Fruit fly (Drosophila melanogaster) whole organism, prepupa: ENCODE data around the gene srp.

Experiments used
- Blimp-1 ChIP-seq: fragments of 200-800 bp; sonication (Bioruptor generic); optimal IDR thresholded peaks from 3 replicates; lab custom pipeline; 2017; ENCODE audit warnings: missing biosample characterization, missing genetic modification characterization, mild to moderate bottlenecking, moderate library complexity, missing genetic modification reagents
- CG10631 ChIP-seq: fragments of 200-800 bp; sonication (Bioruptor generic); optimal IDR thresholded peaks from 2 replicates; lab custom pipeline; 2016; ENCODE audit warnings: missing biosample characterization, missing genetic modification characterization
- CG10669 ChIP-seq: fragments of 200-800 bp; sonication (Bioruptor generic); optimal IDR thresholded peaks from 3 replicates; lab custom pipeline; 2018; ENCODE audit warnings: missing biosample characterization, mild to moderate bottlenecking, missing genetic modification characterization, moderate library complexity
- CG11294 ChIP-seq: fragments of 200-800 bp; sonication (Bioruptor generic); IDR thresholded peaks from 2 replicates; pipeline ENCODE4 v1.3.6; 2022; ENCODE audit warnings: missing biosample characterization, missing genetic modification characterization
- CG11902 ChIP-seq: fragments of 200-800 bp; sonication (Bioruptor generic); optimal IDR thresholded peaks from 3 replicates; lab custom pipeline; 2016; ENCODE audit warnings: missing biosample characterization, missing genetic modification characterization
- CG15336 ChIP-seq: fragments of 200-800 bp; sonication (Bioruptor generic); IDR thresholded peaks from 2 replicates; pipeline ENCODE4 v1.3.6; 2022; ENCODE audit warnings: missing biosample characterization, missing genetic modification characterization
- CG16779 ChIP-seq: fragments of 200-800 bp; sonication (Bioruptor generic); optimal IDR thresholded peaks from 3 replicates; lab custom pipeline; 2017; ENCODE audit warnings: missing biosample characterization, mild to moderate bottlenecking, missing genetic modification characterization
- CG3032 ChIP-seq: fragments of 200-800 bp; optimal IDR thresholded peaks from 2 replicates; lab custom pipeline; 2019; ENCODE audit warnings: missing biosample characterization, mild to moderate bottlenecking, missing genetic modification characterization, moderate library complexity
- CG31627 ChIP-seq: fragments of 200-800 bp; sonication (Bioruptor generic); optimal IDR thresholded peaks from 3 replicates; lab custom pipeline; 2016; ENCODE audit warnings: missing biosample characterization, missing genetic modification characterization
- CG32006 ChIP-seq: fragments of 200-800 bp; sonication (Bioruptor generic); optimal IDR thresholded peaks from 3 replicates; lab custom pipeline; 2017; ENCODE audit warnings: missing biosample characterization, mild to moderate bottlenecking, missing genetic modification characterization
- CG4318 ChIP-seq: fragments of 200-800 bp; sonication (Bioruptor generic); optimal IDR thresholded peaks from 3 replicates; lab custom pipeline; 2017; ENCODE audit warnings: missing biosample characterization, mild to moderate bottlenecking, missing genetic modification characterization
- CG6163 ChIP-seq: fragments of 200-800 bp; sonication (Bioruptor generic); IDR thresholded peaks from 3 replicates; pipeline ENCODE4 v1.3.6; 2022; ENCODE audit warnings: missing biosample characterization, missing genetic modification characterization
- CG6276 ChIP-seq: fragments of 200-800 bp; sonication (Bioruptor generic); optimal IDR thresholded peaks from 2 replicates; lab custom pipeline; 2017; ENCODE audit warnings: missing biosample characterization, mild to moderate bottlenecking, missing genetic modification characterization
- CG6792 ChIP-seq: fragments of 200-800 bp; sonication (Bioruptor generic); optimal IDR thresholded peaks from 3 replicates; lab custom pipeline; 2016; ENCODE audit warnings: missing biosample characterization, missing genetic modification characterization
- CG6808 ChIP-seq: fragments of 200-800 bp; sonication (Bioruptor generic); optimal IDR thresholded peaks from 3 replicates; lab custom pipeline; 2017; ENCODE audit warnings: missing biosample characterization, missing genetic modification characterization, mild to moderate bottlenecking, moderate library complexity, missing genetic modification reagents
- CG6854 ChIP-seq: fragments of 200-800 bp; sonication (Bioruptor generic); optimal IDR thresholded peaks from 2 replicates; lab custom pipeline; 2017; ENCODE audit warnings: missing biosample characterization, mild to moderate bottlenecking, missing genetic modification characterization
- CG7368 ChIP-seq: fragments of 200-800 bp; sonication (Bioruptor generic); optimal IDR thresholded peaks from 3 replicates; lab custom pipeline; 2016; ENCODE audit warnings: missing biosample characterization, missing genetic modification characterization
- CG8119 ChIP-seq: fragments of 200-800 bp; sonication (Bioruptor generic); IDR thresholded peaks from 3 replicates; pipeline ENCODE4 v1.3.6; 2022; ENCODE audit warnings: missing biosample characterization, missing genetic modification characterization
- CG8319 ChIP-seq: fragments of 200-800 bp; sonication (Bioruptor generic); optimal IDR thresholded peaks from 3 replicates; lab custom pipeline; 2016; ENCODE audit warnings: missing biosample characterization, missing genetic modification characterization
- CG9139 ChIP-seq: fragments of 200-800 bp; sonication (Bioruptor generic); optimal IDR thresholded peaks from 3 replicates; lab custom pipeline; 2017; ENCODE audit warnings: missing biosample characterization, mild to moderate bottlenecking, missing genetic modification characterization
- Eip75B ChIP-seq: fragments of 200-800 bp; sonication (Bioruptor generic); optimal IDR thresholded peaks from 3 replicates; lab custom pipeline; 2016; ENCODE audit warnings: missing biosample characterization, missing genetic modification characterization
- Eip78C ChIP-seq: fragments of 200-800 bp; sonication (Bioruptor generic); peaks from one replicate; lab custom pipeline; 2016; ENCODE audit warnings: missing biosample characterization, missing genetic modification characterization
- Eip93F ChIP-seq: fragments of 200-800 bp; sonication (Bioruptor generic); optimal IDR thresholded peaks from 2 replicates; lab custom pipeline; 2016; ENCODE audit warnings: missing biosample characterization, mild to moderate bottlenecking, missing genetic modification characterization
- Ets21C ChIP-seq: fragments of 200-800 bp; sonication (Bioruptor generic); optimal IDR thresholded peaks from 3 replicates; lab custom pipeline; 2016; ENCODE audit warnings: missing biosample characterization, missing genetic modification characterization
- Ets96B ChIP-seq: fragments of 200-800 bp; optimal IDR thresholded peaks from 2 replicates; lab custom pipeline; 2019; ENCODE audit warnings: missing biosample characterization, mild to moderate bottlenecking, missing genetic modification characterization, moderate library complexity
- Gug ChIP-seq: fragments of 200-800 bp; sonication (Bioruptor generic); IDR thresholded peaks from 2 replicates; pipeline ENCODE4 v1.3.6; 2022; ENCODE audit warnings: missing biosample characterization, missing genetic modification characterization
- Hr38 ChIP-seq: sonication (Bioruptor generic); optimal IDR thresholded peaks from 2 replicates; lab custom pipeline; 2016; ENCODE audit warnings: missing biosample characterization, missing genetic modification characterization
- Hr39 ChIP-seq: fragments of 200-800 bp; sonication (Bioruptor generic); optimal IDR thresholded peaks from 2 replicates; lab custom pipeline; 2016; ENCODE audit warnings: missing biosample characterization, missing genetic modification characterization
- Hr4 ChIP-seq: fragments of 200-800 bp; sonication (Bioruptor generic); optimal IDR thresholded peaks from 3 replicates; lab custom pipeline; 2016; ENCODE audit warnings: missing biosample characterization, missing genetic modification characterization
- Lpt ChIP-seq: fragments of 200-800 bp; sonication (Bioruptor generic); optimal IDR thresholded peaks from 3 replicates; lab custom pipeline; 2016; ENCODE audit warnings: missing biosample characterization, missing genetic modification characterization
- Met ChIP-seq: fragments of 200-800 bp; sonication (Bioruptor generic); optimal IDR thresholded peaks from 3 replicates; lab custom pipeline; 2016; ENCODE audit warnings: missing biosample characterization, missing genetic modification characterization
- OdsH ChIP-seq: fragments of 200-800 bp; sonication (Bioruptor generic); optimal IDR thresholded peaks from 3 replicates; lab custom pipeline; 2016; ENCODE audit warnings: missing biosample characterization, missing genetic modification characterization
- Sox102F ChIP-seq: fragments of 200-800 bp; sonication (Bioruptor generic); optimal IDR thresholded peaks from 2 replicates; lab custom pipeline; 2016; ENCODE audit warnings: missing biosample characterization, mild to moderate bottlenecking, missing genetic modification characterization
- Sox15 ChIP-seq: fragments of 200-800 bp; sonication (Bioruptor generic); optimal IDR thresholded peaks from 3 replicates; lab custom pipeline; 2016; ENCODE audit warnings: missing biosample characterization, missing genetic modification characterization
- achi ChIP-seq: fragments of 200-800 bp; sonication (Bioruptor generic); optimal IDR thresholded peaks from 3 replicates; lab custom pipeline; 2016; ENCODE audit warnings: missing biosample characterization, missing genetic modification characterization
- cyc ChIP-seq: fragments of 200-800 bp; sonication (Bioruptor generic); optimal IDR thresholded peaks from 3 replicates; lab custom pipeline; 2016; ENCODE audit warnings: missing biosample characterization, missing genetic modification characterization
- dsx ChIP-seq: fragments of 200-800 bp; optimal IDR thresholded peaks from 3 replicates; lab custom pipeline; 2019; ENCODE audit warnings: missing biosample characterization, mild to moderate bottlenecking, missing genetic modification characterization, moderate library complexity; ENCODE audit not compliant: poor library complexity, severe bottlenecking
- eg ChIP-seq: fragments of 200-800 bp; sonication (Bioruptor generic); IDR thresholded peaks from 3 replicates; pipeline ENCODE4 v1.3.6; 2022; ENCODE audit warnings: missing biosample characterization, missing genetic modification characterization
- esn ChIP-seq: fragments of 200-800 bp; sonication (Bioruptor generic); optimal IDR thresholded peaks from 2 replicates; lab custom pipeline; 2016; ENCODE audit warnings: missing biosample characterization, mild to moderate bottlenecking, missing genetic modification characterization, moderate library complexity
- fd85E ChIP-seq: fragments of 200-800 bp; sonication (Bioruptor generic); optimal IDR thresholded peaks from 3 replicates; lab custom pipeline; 2016; ENCODE audit warnings: missing biosample characterization, missing genetic modification characterization
- fkh ChIP-seq: fragments of 200-800 bp; sonication (Bioruptor generic); optimal IDR thresholded peaks from 3 replicates; lab custom pipeline; 2017; ENCODE audit warnings: missing biosample characterization, mild to moderate bottlenecking, missing genetic modification characterization, moderate library complexity
- lz ChIP-seq: fragments of 200-800 bp; sonication (Bioruptor generic); optimal IDR thresholded peaks from 3 replicates; lab custom pipeline; 2016; ENCODE audit warnings: missing biosample characterization, missing genetic modification characterization
- net ChIP-seq: fragments of 200-800 bp; sonication (Bioruptor generic); optimal IDR thresholded peaks from 3 replicates; lab custom pipeline; 2016; ENCODE audit warnings: missing biosample characterization, missing genetic modification characterization
- pdm3 ChIP-seq: fragments of 200-800 bp; sonication (Bioruptor generic); optimal IDR thresholded peaks from 3 replicates; lab custom pipeline; 2016; ENCODE audit warnings: missing biosample characterization, missing genetic modification characterization
- salr ChIP-seq, 2 experiments: fragments of 200-800 bp; sonication (Bioruptor generic); optimal IDR thresholded peaks; 3 replicates each; lab custom pipeline; 2016 to 2018; ENCODE audit warnings: missing biosample characterization in 2 of 2, missing genetic modification characterization in 2 of 2, mild to moderate bottlenecking in 1 of 2
- spab ChIP-seq: fragments of 200-800 bp; sonication (Bioruptor generic); optimal IDR thresholded peaks from 2 replicates; lab custom pipeline; 2017; ENCODE audit warnings: missing biosample characterization, mild to moderate bottlenecking, missing genetic modification characterization, missing genetic modification reagents
- svp ChIP-seq: fragments of 200-800 bp; sonication (Bioruptor generic); peaks from one replicate; lab custom pipeline; 2016; ENCODE audit warnings: missing biosample characterization, missing genetic modification characterization
- topi ChIP-seq: fragments of 200-800 bp; sonication (Bioruptor generic); optimal IDR thresholded peaks from 3 replicates; lab custom pipeline; 2016; ENCODE audit warnings: missing biosample characterization, missing genetic modification characterization
- vri ChIP-seq: fragments of 200-800 bp; sonication (Bioruptor generic); optimal IDR thresholded peaks from 3 replicates; lab custom pipeline; 2016; ENCODE audit warnings: missing biosample characterization, mild to moderate bottlenecking, missing genetic modification characterization

Gene srp

DNA sequence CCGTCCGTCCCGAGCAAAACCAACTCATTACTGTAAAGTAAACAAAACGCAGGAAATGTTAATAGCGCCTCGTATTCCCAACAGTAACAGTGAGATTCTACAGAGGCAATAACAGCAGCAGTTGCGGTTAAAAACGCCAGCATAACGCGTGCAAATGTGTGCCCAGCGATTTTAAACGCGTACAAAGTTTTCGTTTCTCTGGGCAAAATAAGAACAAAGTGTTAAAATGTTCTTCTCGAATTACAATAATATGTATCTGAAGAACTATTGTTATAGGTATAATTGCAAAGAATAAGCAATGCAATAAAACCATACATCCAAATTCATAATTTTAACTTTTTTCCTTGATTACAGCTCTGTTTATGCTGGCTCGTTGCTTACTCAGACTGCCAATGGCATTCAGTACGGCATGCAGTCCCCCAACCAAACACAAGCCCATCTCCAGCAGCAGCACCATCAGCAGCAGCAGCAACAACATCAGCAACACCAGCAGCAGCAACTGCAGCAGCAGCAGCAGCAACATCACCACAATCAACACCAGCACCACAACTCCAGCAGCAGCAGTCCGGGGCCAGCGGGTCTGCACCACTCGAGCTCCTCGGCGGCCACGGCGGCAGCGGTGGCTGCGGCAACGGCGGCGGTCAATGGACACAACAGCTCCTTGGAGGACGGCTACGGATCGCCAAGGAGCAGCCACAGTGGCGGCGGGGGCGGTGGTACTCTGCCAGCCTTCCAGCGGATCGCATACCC lies 13.2 kb downstream of the srp start:
- TF ChIP-seq CG11902 (no peak), CG6854 (GFP tag; lab: Kevin White, UChicago) (no peak), CG6808 (no peak), CG31627 (GFP tag; lab: Kevin White, UChicago) (no peak), svp (no peak), CG9139 (GFP tag; lab: Kevin White, UChicago) (no peak), CG6276 (GFP tag; lab: Kevin White, UChicago) (no peak)

DNA sequence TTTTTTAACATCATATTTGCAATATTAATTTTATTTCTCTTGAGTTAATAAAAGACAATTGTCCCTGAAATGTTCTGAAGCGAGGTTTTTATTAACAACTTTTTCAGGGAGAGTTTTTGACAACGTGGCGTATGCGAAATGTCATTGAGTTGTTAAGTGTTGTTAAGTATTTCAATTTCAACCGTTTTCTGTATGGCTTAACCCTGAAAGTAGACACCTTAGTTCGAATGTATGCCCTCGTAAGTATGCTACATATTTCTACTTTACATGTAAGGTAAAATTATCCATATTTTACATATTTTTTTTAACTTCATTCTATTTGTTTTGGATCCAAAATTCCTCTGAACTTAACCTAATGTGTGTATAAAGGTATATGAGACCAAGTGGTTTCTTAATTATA lies 18.1 kb downstream of the srp start:
- no peak for TF ChIP-seq net (GFP tag; lab: Kevin White, UChicago)
- no peak for TF ChIP-seq CG11294
- no peak for TF ChIP-seq CG15336 (GFP tag; lab: Robert Waterston, UW)
- no peak for TF ChIP-seq CG6808
- no peak for TF ChIP-seq CG32006 (GFP tag; lab: Kevin White, UChicago)
- no peak for TF ChIP-seq CG31627 (GFP tag; lab: Kevin White, UChicago)
- no peak for TF ChIP-seq cyc
- peak; percentile 0 for TF ChIP-seq CG3032 (tag; lab: Kevin White, UChicago)
- no peak for TF ChIP-seq Sox15 (GFP tag; lab: Kevin White, UChicago)
- TF ChIP-seq eg (GFP tag; lab: Robert Waterston, UW): no peak
- TF ChIP-seq lz (GFP tag; lab: Kevin White, UChicago): no peak
- no peak for TF ChIP-seq dsx
- no peak for TF ChIP-seq CG6854 (GFP tag; lab: Kevin White, UChicago)
- no peak for TF ChIP-seq Ets21C (GFP tag; lab: Kevin White, UChicago)
- peak; percentile 78 for TF ChIP-seq Eip78C
- no peak for TF ChIP-seq CG6276 (GFP tag; lab: Kevin White, UChicago)
- no peak for TF ChIP-seq Eip93F (GFP tag; lab: Kevin White, UChicago)
- TF ChIP-seq Eip75B (GFP tag; lab: Kevin White, UChicago): no peak
- TF ChIP-seq CG8319 (GFP tag; lab: Kevin White, UChicago): no peak
- TF ChIP-seq CG11902: no peak
- TF ChIP-seq Met (GFP tag; lab: Kevin White, UChicago): no peak
- TF ChIP-seq esn (GFP tag; lab: Kevin White, UChicago): peak; percentile 25
- no peak for TF ChIP-seq pdm3
- peak; percentile 22 for TF ChIP-seq svp
- peak; percentile 84 for TF ChIP-seq fkh (GFP tag; lab: Kevin White, UChicago)
- no peak for TF ChIP-seq CG10631 (GFP tag; lab: Kevin White, UChicago)
- TF ChIP-seq topi: no peak
- no peak for TF ChIP-seq Gug (GFP tag; lab: Robert Waterston, UW)
- no peak for TF ChIP-seq Hr38 (GFP tag; lab: Kevin White, UChicago)
- TF ChIP-seq Blimp-1: no peak
- no peak for TF ChIP-seq CG16779
- no peak for TF ChIP-seq fd85E
- peak; percentile 63 for TF ChIP-seq achi
- no peak for TF ChIP-seq CG7368 (GFP tag; lab: Kevin White, UChicago)
- TF ChIP-seq Sox102F (GFP tag; lab: Kevin White, UChicago): no peak
- TF ChIP-seq CG8119 (GFP tag; lab: Robert Waterston, UW): no peak
- TF ChIP-seq Hr39 (GFP tag; lab: Kevin White, UChicago): no peak
- peak; percentile 3 for TF ChIP-seq vri (GFP tag; lab: Kevin White, UChicago)
- no peak for TF ChIP-seq CG6163 (GFP tag; lab: Robert Waterston, UW)
- no peak for TF ChIP-seq salr (GFP tag; optimal IDR thresholded peaks at IDR 0.05; lab: Kevin White, UChicago)
- no peak for TF ChIP-seq CG6792
- TF ChIP-seq Hr4: no peak
- TF ChIP-seq CG4318 (GFP tag; lab: Kevin White, UChicago): no peak
- no peak for TF ChIP-seq OdsH (GFP tag; lab: Kevin White, UChicago)
- no peak for TF ChIP-seq CG10669
- TF ChIP-seq Ets96B (tag; lab: Kevin White, UChicago): no peak
- TF ChIP-seq Lpt (GFP tag; lab: Kevin White, UChicago): no peak
- no peak for TF ChIP-seq spab (GFP tag; lab: Kevin White, UChicago)
